Worm (Caenorhabditis elegans) whole organism, young adult: ENCODE results near the gene cyk-4.
"Not testable (repeated sequence)": the region's sequence is repeated elsewhere in the genome, so short reads cannot be mapped to it uniquely, and the experiment has no call there.

Source experiments
- B0019.2 ChIP-seq: fragments of 200-800 bp; sonication (Bioruptor generic); conservative IDR thresholded peaks from 2 replicates; pipeline ENCODE4 v1.3.6; 2022; ENCODE audit warnings: missing genetic modification reagents, missing genetic modification characterization, missing compliant biosample characterization
- B0035.1 ChIP-seq: sonication (generic microtip); optimal IDR thresholded peaks from 2 replicates; lab custom pipeline; 2016; ENCODE audit warnings: missing genetic modification characterization, mild to moderate bottlenecking, missing compliant biosample characterization, missing genotype, missing genetic modification reagents
- B0336.3 ChIP-seq: fragments of 200-800 bp; sonication (Bioruptor generic); IDR thresholded peaks from 2 replicates; pipeline ENCODE4 v1.3.6; 2022; ENCODE audit warnings: missing genetic modification characterization, missing compliant biosample characterization
- D2030.7 ChIP-seq: fragments of 200-800 bp; sonication (Bioruptor generic); IDR thresholded peaks from 2 replicates; pipeline ENCODE4 v1.3.6; 2022; ENCODE audit warnings: missing genetic modification reagents, missing genetic modification characterization, missing compliant biosample characterization
- F23B12.7 ChIP-seq: sonication (generic microtip); optimal IDR thresholded peaks from 2 replicates; lab custom pipeline; 2017; ENCODE audit warnings: missing genetic modification characterization, mild to moderate bottlenecking, missing compliant biosample characterization, antibody characterized with exemption, moderate library complexity; ENCODE audit not compliant: insufficient read depth
- F37B4.10 ChIP-seq: fragments of 200-800 bp; sonication (Bioruptor generic); IDR thresholded peaks from 2 replicates; pipeline ENCODE4 v1.3.6; 2022; ENCODE audit warnings: missing genetic modification characterization, missing compliant biosample characterization
- K11D2.4 ChIP-seq: fragments of 200-800 bp; sonication (Bioruptor generic); IDR thresholded peaks from 2 replicates; pipeline ENCODE4 v1.3.6; 2022; ENCODE audit warnings: missing genetic modification reagents, missing genetic modification characterization, missing compliant biosample characterization
- Y53G8AR.9 ChIP-seq: fragments of 200-800 bp; sonication (Bioruptor generic); conservative IDR thresholded peaks from 2 replicates; pipeline ENCODE4 v1.3.6; 2022; ENCODE audit warnings: missing genetic modification reagents, missing genetic modification characterization, missing compliant biosample characterization
- ccch-3 ChIP-seq: fragments of 200-800 bp; sonication (Bioruptor generic); optimal IDR thresholded peaks from 2 replicates; lab custom pipeline; 2018; ENCODE audit warnings: mild to moderate bottlenecking, missing genetic modification characterization, missing compliant biosample characterization
- ceh-100 ChIP-seq: fragments of 200-800 bp; sonication (Bioruptor generic); IDR thresholded peaks from 2 replicates; pipeline ENCODE4 v1.3.6; 2022; ENCODE audit warnings: missing genetic modification reagents, missing genetic modification characterization, missing compliant biosample characterization
- ceh-40 ChIP-seq: fragments of 200-800 bp; sonication (Bioruptor generic); IDR thresholded peaks from 2 replicates; pipeline ENCODE4 v1.3.6; 2022; ENCODE audit warnings: missing genetic modification characterization, missing compliant biosample characterization
- efl-1 ChIP-seq: fragments of 150-350 bp; optimal IDR thresholded peaks from 2 replicates; lab custom pipeline; 2014; ENCODE audit warnings: missing biosample characterization, missing genetic modification reagents, missing genetic modification characterization
- egl-18 ChIP-seq: fragments of 200-800 bp; sonication (Bioruptor generic); IDR thresholded peaks from 2 replicates; pipeline ENCODE4 v1.3.6; 2022; ENCODE audit warnings: missing genetic modification reagents, missing genetic modification characterization, missing compliant biosample characterization
- egrh-3 ChIP-seq: fragments of 200-800 bp; sonication (Bioruptor generic); IDR thresholded peaks from 2 replicates; pipeline ENCODE4 v1.3.6; 2022; ENCODE audit warnings: missing genetic modification reagents, missing genetic modification characterization, missing compliant biosample characterization
- ets-4 ChIP-seq: fragments of 200-800 bp; sonication (Bioruptor generic); optimal IDR thresholded peaks from 2 replicates; lab custom pipeline; 2018; ENCODE audit warnings: mild to moderate bottlenecking, missing genetic modification characterization, missing compliant biosample characterization
- fkh-3 ChIP-seq: sonication (generic microtip); optimal IDR thresholded peaks from 2 replicates; lab custom pipeline; 2016; ENCODE audit warnings: mild to moderate bottlenecking, missing genetic modification characterization, missing compliant biosample characterization
- him-1 ChIP-seq: sonication (generic microtip); optimal IDR thresholded peaks from 2 replicates; lab custom pipeline; 2016; ENCODE audit warnings: missing genotype, missing genetic modification reagents, missing genetic modification characterization, missing compliant biosample characterization
- hlh-12 ChIP-seq: sonication (generic microtip); optimal IDR thresholded peaks from 2 replicates; lab custom pipeline; 2016; ENCODE audit warnings: missing genetic modification characterization, missing compliant biosample characterization
- hlh-26 ChIP-seq: fragments of 200-800 bp; sonication (Bioruptor generic); conservative IDR thresholded peaks from 2 replicates; pipeline ENCODE4 v1.3.6; 2022; ENCODE audit warnings: missing genetic modification reagents, missing genetic modification characterization, missing compliant biosample characterization
- hmg-20 ChIP-seq: fragments of 200-800 bp; sonication (Bioruptor generic); IDR thresholded peaks from 2 replicates; pipeline ENCODE4 v1.3.6; 2022; ENCODE audit warnings: missing genetic modification reagents, missing genetic modification characterization, missing compliant biosample characterization
- let-607 ChIP-seq, 2 experiments: fragments of 200-800 bp in 1 of 2; sonication (Bioruptor generic) in 1 of 2; sonication (generic microtip) in 1 of 2; optimal IDR thresholded peaks; 2 replicates each; lab custom pipeline; 2016 to 2018; ENCODE audit warnings: mild to moderate bottlenecking in 2 of 2, missing compliant biosample characterization in 2 of 2, missing genetic modification characterization in 2 of 2, moderate library complexity in 2 of 2, missing genotype in 1 of 2
- lin-40 ChIP-seq: sonication (generic microtip); optimal IDR thresholded peaks from 2 replicates; lab custom pipeline; 2016; ENCODE audit warnings: missing genetic modification characterization, mild to moderate bottlenecking, missing compliant biosample characterization, missing genotype, missing genetic modification reagents
- lin-54 ChIP-seq: fragments of 200-800 bp; sonication (Bioruptor generic); optimal IDR thresholded peaks from 2 replicates; lab custom pipeline; 2018; ENCODE audit warnings: mild to moderate bottlenecking, missing genetic modification characterization, missing compliant biosample characterization
- lsl-1 ChIP-seq: fragments of 200-800 bp; sonication (Bioruptor generic); optimal IDR thresholded peaks from 2 replicates; lab custom pipeline; 2018; ENCODE audit warnings: mild to moderate bottlenecking, missing genetic modification characterization, moderate library complexity, missing compliant biosample characterization
- madf-3 ChIP-seq: fragments of 200-800 bp; sonication (Bioruptor generic); IDR thresholded peaks from 2 replicates; pipeline ENCODE4 v1.3.6; 2022; ENCODE audit warnings: missing genetic modification reagents, missing genetic modification characterization, missing compliant biosample characterization
- madf-8 ChIP-seq: fragments of 200-800 bp; sonication (Bioruptor generic); conservative IDR thresholded peaks from 2 replicates; pipeline ENCODE4 v1.3.6; 2022; ENCODE audit warnings: missing genetic modification reagents, missing genetic modification characterization, missing compliant biosample characterization
- mcd-1 ChIP-seq: fragments of 200-800 bp; sonication (Bioruptor generic); IDR thresholded peaks from 2 replicates; pipeline ENCODE4 v1.3.6; 2022; ENCODE audit warnings: missing genetic modification reagents, missing genetic modification characterization, missing compliant biosample characterization
- nfya-2 ChIP-seq: fragments of 200-800 bp; sonication (Bioruptor generic); IDR thresholded peaks from 2 replicates; pipeline ENCODE4 v1.3.6; 2022; ENCODE audit warnings: missing genetic modification reagents, missing genetic modification characterization, missing compliant biosample characterization
- nfyb-1 ChIP-seq: fragments of 200-800 bp; sonication (Bioruptor generic); IDR thresholded peaks from 2 replicates; pipeline ENCODE4 v1.3.6; 2022; ENCODE audit warnings: missing genetic modification reagents, missing genetic modification characterization, missing compliant biosample characterization
- rcor-1 ChIP-seq: fragments of 200-800 bp; sonication (Bioruptor generic); IDR thresholded peaks from 2 replicates; pipeline ENCODE4 v1.3.6; 2022; ENCODE audit warnings: missing genetic modification reagents, missing genetic modification characterization, missing compliant biosample characterization
- snpc-3.4 ChIP-seq: sonication (generic microtip); optimal IDR thresholded peaks from 2 replicates; lab custom pipeline; 2017; ENCODE audit warnings: missing genetic modification characterization, mild to moderate bottlenecking, missing compliant biosample characterization, antibody characterized with exemption, moderate library complexity, missing genotype, missing genetic modification reagents
- sptf-2 ChIP-seq: fragments of 200-800 bp; sonication (Bioruptor generic); optimal IDR thresholded peaks from 2 replicates; lab custom pipeline; 2018; ENCODE audit warnings: mild to moderate bottlenecking, missing genetic modification characterization, missing compliant biosample characterization
- unc-62 ChIP-seq: fragments of 150-350 bp; optimal IDR thresholded peaks from 2 replicates; lab custom pipeline; 2014; ENCODE audit warnings: missing biosample characterization, missing genetic modification reagents, missing genetic modification characterization
- zfh-2 ChIP-seq: fragments of 200-800 bp; sonication (Bioruptor generic); conservative IDR thresholded peaks from 2 replicates; pipeline ENCODE4 v1.3.6; 2022; ENCODE audit warnings: missing genetic modification reagents, missing genetic modification characterization, missing compliant biosample characterization
- zim-3 ChIP-seq: sonication (generic microtip); optimal IDR thresholded peaks from 2 replicates; lab custom pipeline; 2017; ENCODE audit warnings: mild to moderate bottlenecking, missing genetic modification characterization, moderate library complexity, missing compliant biosample characterization
- ztf-28 ChIP-seq: fragments of 200-800 bp; sonication (Bioruptor generic); IDR thresholded peaks from 2 replicates; pipeline ENCODE4 v1.3.6; 2022; ENCODE audit warnings: missing genetic modification reagents, missing genetic modification characterization, missing compliant biosample characterization
- ztf-6 ChIP-seq: fragments of 200-800 bp; sonication (Bioruptor generic); IDR thresholded peaks from 2 replicates; pipeline ENCODE4 v1.3.6; 2022; ENCODE audit warnings: missing genetic modification reagents, missing genetic modification characterization, missing compliant biosample characterization

The cyk-4 gene

DNA sequence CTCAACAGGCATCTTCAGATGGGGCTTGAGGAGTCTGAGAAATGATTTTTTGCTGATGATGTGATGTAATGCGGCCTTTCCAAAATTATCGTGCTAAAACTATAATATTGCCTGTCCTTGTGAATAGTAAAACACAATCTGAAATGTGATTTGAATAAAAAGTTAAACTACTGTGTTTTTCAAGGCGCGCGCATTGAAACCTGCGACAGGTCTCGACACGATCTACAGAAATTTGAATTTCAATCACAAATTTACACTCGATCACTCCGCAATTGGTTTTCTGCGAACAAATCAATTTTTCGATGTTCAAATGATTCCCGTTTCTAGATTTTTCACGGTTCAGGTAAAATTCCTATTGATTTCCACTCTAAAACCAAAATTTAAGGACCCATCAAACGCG is 15.3 kb downstream of the cyk-4 start, which contains the start of gene toca-2 (continued):
- no peak for TF ChIP-seq B0035.1 (tag; lab: Kevin White, UChicago)
- peak; percentile 37 for TF ChIP-seq efl-1

DNA sequence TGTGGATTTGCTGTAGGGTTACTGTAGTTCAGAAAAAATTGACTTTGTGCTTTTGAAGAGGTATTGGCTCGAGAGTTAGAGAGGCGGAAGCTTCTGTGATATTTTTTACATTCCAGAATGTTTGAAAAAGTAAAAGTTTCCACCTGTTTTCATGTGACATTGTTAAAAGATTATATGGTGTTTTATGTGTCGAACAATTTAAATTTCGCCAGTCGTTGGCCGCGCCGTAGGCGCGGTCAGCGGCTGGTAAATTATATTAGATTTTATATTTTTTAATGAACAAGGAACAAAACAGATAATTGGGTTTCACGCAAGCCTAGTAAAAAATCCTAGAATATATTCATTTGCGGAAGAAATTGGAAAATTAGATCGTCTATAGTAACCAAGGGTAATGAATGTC is 19.9 kb downstream of the cyk-4 start, which contains the start of gene mlc-7:
Gene mlc-7 (plus strand): TSS at position 301 of the 400 bp plus-strand sequence.
- TF ChIP-seq hmg-20 (GFP tag; lab: Robert Waterston, UW); ccch-3 (GFP tag; lab: Kevin White, UChicago); fkh-3 (tag; lab: Kevin White, UChicago): not testable (repeated sequence)

DNA sequence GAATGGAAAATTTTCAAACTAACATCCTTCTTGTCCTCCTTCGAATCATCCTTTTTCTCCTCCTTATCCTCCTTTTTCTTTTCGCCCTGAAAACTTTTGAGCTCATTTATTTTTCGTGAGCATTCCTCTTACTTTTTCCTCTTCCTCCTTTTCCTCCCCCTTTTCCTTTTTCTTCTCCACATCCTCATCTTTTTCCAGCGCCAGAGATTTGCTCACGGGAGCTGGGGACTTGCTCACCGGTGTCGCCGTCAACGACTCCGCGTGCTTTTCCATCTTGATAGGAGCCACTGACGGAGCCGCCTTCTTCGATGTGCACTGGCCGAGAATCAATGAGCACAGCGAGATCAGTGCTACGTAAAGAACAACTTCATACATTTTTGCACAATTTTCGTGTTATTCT is 22.7 kb downstream of the cyk-4 start, which contains the start of gene K08E3.2:
Gene K08E3.2 (minus strand): TSS at position 375 of the 400 bp plus-strand sequence.
- TF ChIP-seq sptf-2 (GFP tag; lab: Kevin White, UChicago) (no peak), zfh-2 (peak; percentile 72), egrh-3 (GFP tag; lab: Robert Waterston, UW) (peak; percentile 26; the same call in 1 of the 2 replicates), hlh-12 (no peak), snpc-3.4 (tag; lab: Kevin White, UChicago) (no peak), nfyb-1 (GFP tag; lab: Robert Waterston, UW) (no peak), ets-4 (GFP tag; lab: Kevin White, UChicago) (no peak), him-1 (no peak)

- TF ChIP-seq rcor-1 (GFP tag; lab: Robert Waterston, UW), result no peak
- TF ChIP-seq fkh-3 (tag; lab: Kevin White, UChicago), result no peak
- TF ChIP-seq nfya-2 (GFP tag; lab: Robert Waterston, UW), result no peak
- TF ChIP-seq D2030.7 (GFP tag; lab: Robert Waterston, UW), result no peak
- TF ChIP-seq K11D2.4, result no peak
- no peak for TF ChIP-seq lsl-1
- TF ChIP-seq Y53G8AR.9 (GFP tag; lab: Robert Waterston, UW), result no peak
- no peak for TF ChIP-seq B0336.3 (GFP tag; lab: Robert Waterston, UW)
- TF ChIP-seq mcd-1 (GFP tag; lab: Robert Waterston, UW), result no peak
- no peak for TF ChIP-seq B0035.1 (tag; lab: Kevin White, UChicago)
- no peak for TF ChIP-seq egl-18 (GFP tag; lab: Robert Waterston, UW)
- no peak for TF ChIP-seq sptf-2 (GFP tag; lab: Kevin White, UChicago)
These were observed 27.1 kb downstream of the cyk-4 start, which contains the start of gene tyr-2 for ce11 chrIII:13743922-13744321. Gene tyr-2 (plus strand): TSS chrIII:13744222.

DNA sequence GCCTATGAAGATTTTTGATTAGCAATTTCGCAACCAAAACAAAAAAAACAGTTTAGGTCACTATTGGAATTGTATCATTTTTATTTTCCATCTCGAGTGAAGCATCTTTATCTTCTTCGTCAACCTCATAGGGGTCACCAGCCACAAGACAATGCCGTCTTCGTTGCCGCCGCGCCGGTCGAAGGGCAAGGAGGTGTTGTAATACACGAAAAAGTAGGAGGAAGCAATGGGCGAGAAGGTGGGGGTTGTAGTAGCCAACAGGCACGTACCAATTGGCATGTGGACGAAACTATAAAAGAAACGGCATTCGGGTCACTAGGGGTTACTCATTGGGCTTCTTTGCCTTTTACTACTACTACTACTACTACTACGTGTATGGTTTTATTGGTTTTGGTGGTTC is 29.0 kb downstream of the cyk-4 start:
- no peak for TF ChIP-seq let-607 (tag; optimal IDR thresholded peaks at IDR 0.05; lab: Kevin White, UChicago)
- no peak for TF ChIP-seq ztf-28 (GFP tag; lab: Robert Waterston, UW)
- no peak for TF ChIP-seq lin-40 (tag; lab: Kevin White, UChicago)
- no peak for TF ChIP-seq zim-3 (tag; lab: Kevin White, UChicago)
- TF ChIP-seq B0019.2 (GFP tag; lab: Robert Waterston, UW), result no peak
- TF ChIP-seq ztf-6 (GFP tag; lab: Robert Waterston, UW), result no peak

DNA sequence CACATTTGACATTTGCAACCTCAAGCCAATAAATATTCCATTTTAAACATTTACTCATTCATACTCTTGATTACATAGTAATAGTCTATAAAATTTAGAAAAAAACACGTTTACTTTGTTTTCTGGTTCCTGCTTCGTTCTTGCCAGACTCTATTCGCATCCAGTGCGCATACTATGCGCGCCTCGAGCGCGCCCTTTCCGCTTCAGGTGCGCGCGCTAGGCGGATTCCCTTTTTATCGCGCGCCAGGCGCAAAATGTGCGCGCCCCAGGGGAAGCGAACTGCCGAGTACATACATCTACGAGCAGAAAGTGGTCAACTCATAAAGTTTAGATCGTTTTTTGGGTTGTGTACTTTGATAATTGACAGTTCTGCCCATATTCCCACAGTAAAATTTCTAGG is 29.6 kb downstream of the cyk-4 start:
- TF ChIP-seq F37B4.10 (GFP tag; lab: Robert Waterston, UW), result no peak
- peak; percentile 16; the same call in 1 of the 2 replicates for TF ChIP-seq ceh-100 (GFP tag; lab: Robert Waterston, UW)
- TF ChIP-seq snpc-3.4 (tag; lab: Kevin White, UChicago), result no peak
- TF ChIP-seq F23B12.7, result no peak
- no peak for TF ChIP-seq madf-8
- TF ChIP-seq lin-54, result no peak
- no peak for TF ChIP-seq rcor-1 (GFP tag; lab: Robert Waterston, UW)
- TF ChIP-seq hlh-26 (GFP tag; lab: Robert Waterston, UW), result no peak
- no peak for TF ChIP-seq B0035.1 (tag; lab: Kevin White, UChicago)
- no peak for TF ChIP-seq unc-62 (GFP tag; lab: Kevin White, UChicago)
- no peak for TF ChIP-seq ceh-40 (GFP tag; lab: Robert Waterston, UW)
- 0 out of 2 replicates have a peak, but pooled peaks have one; percentile 25 for TF ChIP-seq madf-3 (GFP tag; lab: Robert Waterston, UW)
